Fruit fly (Drosophila melanogaster) whole organism, embryonic: ENCODE data around the gene sordd2.

Experiments used
- CG17568 ChIP-seq: fragments of 200-800 bp; sonication (Bioruptor generic); optimal IDR thresholded peaks from 2 replicates; lab custom pipeline; 2018; ENCODE audit warnings: missing biosample characterization, mild to moderate bottlenecking, missing genetic modification characterization, moderate library complexity
- CG3838 ChIP-seq: fragments of 200-800 bp; sonication (Bioruptor generic); optimal IDR thresholded peaks from 3 replicates; lab custom pipeline; 2016; ENCODE audit warnings: missing biosample characterization, missing genetic modification characterization
- CG8290 ChIP-seq, 3 experiments: fragments of 200-800 bp; sonication (Bioruptor generic); optimal IDR thresholded peaks; 2 replicates each; lab custom pipeline; 2016 to 2019; ENCODE audit warnings: missing biosample characterization in 3 of 3, missing genetic modification characterization in 3 of 3, mild to moderate bottlenecking in 2 of 3, moderate library complexity in 1 of 3
- Nf-YA ChIP-seq: fragments of 200-800 bp; sonication (Bioruptor generic); IDR thresholded peaks from 2 replicates; pipeline ENCODE4 v1.3.6; 2022; ENCODE audit warnings: missing biosample characterization, missing genetic modification characterization
- Nf-YC ChIP-seq: fragments of 200-800 bp; optimal IDR thresholded peaks from 3 replicates; lab custom pipeline; 2019; ENCODE audit warnings: missing biosample characterization, mild to moderate bottlenecking, missing genetic modification characterization, moderate library complexity
- Optix ChIP-seq: fragments of 200-800 bp; sonication (Bioruptor generic); IDR thresholded peaks from 3 replicates; pipeline ENCODE4 v1.3.6; 2022; ENCODE audit warnings: missing biosample characterization, missing genetic modification characterization
- caup ChIP-seq: fragments of 200-800 bp; sonication (Bioruptor generic); optimal IDR thresholded peaks from 3 replicates; lab custom pipeline; 2017; ENCODE audit warnings: missing biosample characterization, mild to moderate bottlenecking, missing genetic modification characterization, moderate library complexity; ENCODE audit not compliant: severe bottlenecking
- dmrt99B ChIP-seq: fragments of 200-800 bp; sonication (Bioruptor generic); optimal IDR thresholded peaks from 2 replicates; lab custom pipeline; 2018; ENCODE audit warnings: missing biosample characterization, mild to moderate bottlenecking, missing genetic modification characterization, moderate library complexity
- kay ChIP-seq: fragments of 200-800 bp; sonication (Bioruptor generic); optimal IDR thresholded peaks from 2 replicates; lab custom pipeline; 2016; ENCODE audit warnings: missing biosample characterization, missing genetic modification characterization
- ken ChIP-seq: fragments of 200-800 bp; sonication (Bioruptor generic); IDR thresholded peaks from 3 replicates; pipeline ENCODE4 v1.3.6; 2022; ENCODE audit warnings: missing biosample characterization, missing genetic modification characterization
- psq ChIP-seq: fragments of 200-800 bp; sonication (Bioruptor generic); optimal IDR thresholded peaks from 2 replicates; lab custom pipeline; 2017; ENCODE audit warnings: missing biosample characterization, missing genetic modification characterization
- stwl ChIP-seq: fragments of 200-800 bp; sonication (Bioruptor generic); optimal IDR thresholded peaks from 3 replicates; lab custom pipeline; 2018; ENCODE audit warnings: missing biosample characterization, mild to moderate bottlenecking, missing genetic modification characterization, moderate library complexity
- twi ChIP-seq: fragments of 200-800 bp; optimal IDR thresholded peaks from 2 replicates; lab custom pipeline; 2019; ENCODE audit warnings: missing biosample characterization, mild to moderate bottlenecking, missing genetic modification characterization, moderate library complexity

DNA sequence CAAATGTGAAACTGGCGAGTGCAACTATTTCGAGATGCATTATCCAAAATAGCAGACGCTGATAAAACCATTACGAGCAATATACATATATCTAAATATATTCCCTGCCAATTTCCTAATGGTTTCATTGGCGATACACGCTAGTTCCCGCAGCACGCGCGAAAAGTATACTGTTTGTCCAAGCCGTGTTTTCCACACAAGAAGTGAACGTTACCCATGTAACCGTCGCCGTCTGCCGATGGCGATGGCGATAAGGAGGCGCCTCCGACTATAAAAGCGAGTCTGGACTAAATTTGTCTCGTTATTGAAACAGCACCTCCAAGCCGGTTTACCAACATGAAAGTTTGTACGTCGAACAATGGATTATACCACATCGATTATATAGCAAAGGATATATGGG, 20.1 kb downstream of the sordd2 start, which contains the start of gene CG43673:
- no peak for TF ChIP-seq caup
- no peak for TF ChIP-seq stwl
- TF ChIP-seq Nf-YC (tag; lab: Kevin White, UChicago): no peak
- no peak for TF ChIP-seq Optix (GFP tag; lab: Robert Waterston, UW)
- TF ChIP-seq twi (tag; lab: Kevin White, UChicago): no peak
- no peak for TF ChIP-seq psq (GFP tag; lab: Kevin White, UChicago)
- no peak for TF ChIP-seq CG3838 (GFP tag; lab: Kevin White, UChicago)
- TF ChIP-seq dmrt99B (tag; lab: Kevin White, UChicago): no peak
- no peak for TF ChIP-seq ken (GFP tag; lab: Robert Waterston, UW)
- TF ChIP-seq CG8290 (GFP tag; optimal IDR thresholded peaks at IDR 0.05; lab: Kevin White, UChicago): no peak
- no peak for TF ChIP-seq CG8290 (tag; optimal IDR thresholded peaks at IDR 0.05; lab: Kevin White, UChicago)
- no peak for TF ChIP-seq kay
- no peak for TF ChIP-seq Nf-YA
- no peak for TF ChIP-seq CG17568 (GFP tag; lab: Kevin White, UChicago)
